Fruit fly (Drosophila melanogaster): Measurements from ENCODE around the gene CG17122.

DNA sequence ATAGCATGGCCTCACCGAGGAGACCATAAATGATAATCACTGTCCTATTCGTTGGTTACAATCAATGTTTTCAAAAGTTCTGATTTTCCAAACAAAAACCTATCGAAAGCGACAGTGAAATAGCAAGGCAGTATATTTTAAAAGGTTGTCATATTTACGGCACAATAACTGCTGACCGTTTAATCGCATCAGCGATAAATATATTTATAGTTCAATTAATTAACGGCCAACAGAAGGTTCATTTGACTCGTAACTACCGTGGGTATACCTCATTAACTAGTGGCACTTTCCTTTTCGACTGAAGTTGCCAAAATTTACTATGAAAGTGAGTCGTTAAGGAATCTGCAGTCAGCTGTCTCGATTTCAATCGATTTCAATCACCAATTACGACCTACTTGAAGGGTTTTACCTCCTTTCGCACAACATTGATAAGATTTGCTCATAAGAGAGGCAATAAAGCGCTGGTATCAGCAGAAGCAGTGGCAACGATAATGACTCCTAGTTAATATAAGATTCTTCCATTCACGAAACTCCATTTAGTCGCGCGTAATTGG, 51.7 kb downstream of the CG17122 start, which contains the start of gene CG17147:
- TF ChIP-seq dac (GFP tag; optimal IDR thresholded peaks at IDR 0.05) (no peak), Eip93F (GFP tag; optimal IDR thresholded peaks at IDR 0.05) (no peak), CG8632 (GFP tag; optimal IDR thresholded peaks at IDR 0.05) (no peak), Blimp-1 (GFP tag; optimal IDR thresholded peaks at IDR 0.05) (no peak), Gug (GFP tag; IDR thresholded peaks at IDR 0.05) (no peak), fkh (GFP tag; optimal IDR thresholded peaks at IDR 0.05) (no peak), Hr39 (GFP tag; optimal IDR thresholded peaks at IDR 0.05) (no peak), CG8119 (GFP tag; IDR thresholded peaks at IDR 0.05) (no peak), Smox (GFP tag; optimal IDR thresholded peaks at IDR 0.05) (no peak)
